Worm (Caenorhabditis elegans): ENCODE measurements around the gene srw-86.
A peak's percentile ranks its signal among the peaks of the same experiment; 100 is the strongest.

Gene srw-86

DNA sequence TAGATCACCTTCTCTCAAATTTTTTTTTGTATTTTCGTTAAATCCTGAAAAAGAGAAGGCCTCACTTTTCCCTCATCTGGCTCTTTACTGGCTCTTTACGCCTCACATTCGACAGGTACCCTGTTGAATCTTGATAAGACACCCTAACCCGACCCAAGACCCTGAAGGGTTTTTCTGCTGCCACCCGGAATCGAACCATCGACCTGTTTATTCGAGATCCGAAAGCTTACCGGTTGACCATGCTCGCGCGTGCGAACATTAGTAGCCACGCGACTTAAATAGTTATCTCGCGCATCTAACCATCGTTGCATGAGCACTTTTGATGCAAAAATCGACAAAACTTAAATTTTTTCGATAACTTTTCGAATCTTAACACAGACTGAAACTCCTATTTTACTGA is 45.3 kb downstream of the srw-86 start:
- no peak for TF ChIP-seq efl-1 (optimal IDR thresholded peaks at IDR 0.05)
- peak in 1 of 2 experiments; percentile 84 for TF ChIP-seq efl-1 (GFP tag; optimal IDR thresholded peaks at IDR 0.05 in 1 of 2)
- TF ChIP-seq sox-4 (tag; optimal IDR thresholded peaks at IDR 0.05): no peak

DNA sequence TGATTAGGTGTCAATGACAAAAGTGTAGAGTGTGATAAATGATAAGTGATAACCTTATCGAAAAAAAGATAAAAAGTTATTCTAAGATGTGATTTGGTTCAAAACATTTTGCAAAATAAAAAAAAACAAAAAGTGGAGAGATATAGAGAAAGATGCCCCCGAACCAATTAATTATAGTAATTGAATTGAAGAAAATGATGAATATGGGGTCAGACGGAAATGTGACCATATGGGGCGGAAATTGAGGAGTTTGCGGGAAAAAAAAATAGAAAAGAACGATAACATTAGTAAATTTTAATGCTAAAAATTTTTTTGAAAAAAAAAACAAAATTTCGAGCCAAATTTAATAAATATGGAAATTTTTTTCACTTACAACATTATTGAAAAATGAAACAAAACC is 46.0 kb downstream of the srw-86 start:
- TF ChIP-seq efl-1 (optimal IDR thresholded peaks at IDR 0.05) (no peak), efl-1 (GFP tag; optimal IDR thresholded peaks at IDR 0.05 in 1 of 2) (peak in 1 of 2 experiments; percentile 30), alr-1 (tag; optimal IDR thresholded peaks at IDR 0.05; ENCODE audit: borderline replicate concordance) (no peak), irx-1 (tag; optimal IDR thresholded peaks at IDR 0.05) (no peak), grh-1 (GFP tag; IDR thresholded peaks at IDR 0.05) (no peak), dsc-1 (tag; optimal IDR thresholded peaks at IDR 0.05) (no peak)

DNA sequence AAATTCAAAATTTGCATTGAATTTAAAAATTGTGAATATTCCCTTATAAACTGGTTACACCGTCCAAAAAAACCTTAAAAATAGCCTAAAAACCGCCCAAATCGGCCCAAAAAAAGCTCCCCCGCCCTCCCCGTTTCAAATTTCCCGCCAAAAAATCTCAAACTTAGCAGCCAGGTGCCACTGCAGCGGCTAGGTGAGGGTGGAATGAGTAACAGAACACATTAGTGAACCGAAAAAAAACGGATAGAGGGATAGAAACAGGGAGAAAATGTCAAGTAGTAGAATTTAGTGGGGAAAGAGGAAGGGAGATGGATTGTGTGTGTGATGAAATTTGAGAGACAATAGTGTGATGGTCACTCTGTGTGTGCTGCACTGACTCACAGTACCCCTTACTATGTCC is 48.6 kb downstream of the srw-86 start:
- TF ChIP-seq dpl-1 (GFP tag; optimal IDR thresholded peaks at IDR 0.05) (peak in 2 of 3 experiments; percentile 41 to 53), tlp-1 (tag; optimal IDR thresholded peaks at IDR 0.05) (no peak), rnt-1 (tag; optimal IDR thresholded peaks at IDR 0.05) (peak; percentile 38), mep-1 (tag; optimal IDR thresholded peaks at IDR 0.05) (peak; percentile 29), efl-1 (optimal IDR thresholded peaks at IDR 0.05) (peak in 1 of 2 experiments; percentile 37), efl-1 (GFP tag; optimal IDR thresholded peaks at IDR 0.05 in 1 of 2) (peak; percentile 48 to 93), pag-3 (tag; optimal IDR thresholded peaks at IDR 0.05; ENCODE audit: borderline replicate concordance, insufficient read depth) (peak; percentile 61), hlh-17 (GFP tag; optimal IDR thresholded peaks at IDR 0.05; ENCODE audit: borderline replicate concordance) (no peak), mdl-1 (tag; optimal IDR thresholded peaks at IDR 0.05) (peak in 1 of 2 experiments; percentile 6), lin-14 (GFP tag; optimal IDR thresholded peaks at IDR 0.05) (peak; percentile 79)
